Fruit fly (Drosophila melanogaster) whole organism, adult: ENCODE measurements around the gene orb2.

Experiments
- CG11617 ChIP-seq: fragments of 200-800 bp; sonication (Bioruptor generic); optimal IDR thresholded peaks from 2 replicates; lab custom pipeline; 2017; ENCODE audit warnings: mild to moderate bottlenecking, missing biosample characterization, missing genetic modification reagents, missing genetic modification characterization
- CG1620 ChIP-seq: fragments of 200-800 bp; sonication (Bioruptor generic); optimal IDR thresholded peaks from 2 replicates; lab custom pipeline; 2016; ENCODE audit warnings: missing biosample characterization, missing genetic modification characterization
- CG5204 ChIP-seq: fragments of 200-800 bp; sonication (Bioruptor generic); optimal IDR thresholded peaks from 2 replicates; lab custom pipeline; 2016; ENCODE audit warnings: missing biosample characterization, missing genetic modification characterization
- Clk ChIP-seq: fragments of 200-800 bp; sonication (Bioruptor generic); optimal IDR thresholded peaks from 2 replicates; lab custom pipeline; 2017; ENCODE audit warnings: missing biosample characterization, missing genetic modification characterization
- Mnt ChIP-seq: fragments of 200-800 bp; sonication (Bioruptor generic); optimal IDR thresholded peaks from 2 replicates; lab custom pipeline; 2016; ENCODE audit warnings: missing biosample characterization, mild to moderate bottlenecking, missing genetic modification characterization
- bab1 ChIP-seq: fragments of 200-800 bp; sonication (Bioruptor generic); optimal IDR thresholded peaks from 3 replicates; lab custom pipeline; 2019; ENCODE audit warnings: missing biosample characterization, mild to moderate bottlenecking, missing genetic modification characterization, moderate library complexity
- kay ChIP-seq: fragments of 200-800 bp; sonication (Bioruptor generic); peaks from one replicate; lab custom pipeline; 2016; ENCODE audit warnings: missing biosample characterization, missing genetic modification characterization, borderline replicate concordance
- pad ChIP-seq: fragments of 200-800 bp; sonication (Bioruptor generic); optimal IDR thresholded peaks from 3 replicates; lab custom pipeline; 2017; ENCODE audit warnings: missing biosample characterization, missing genetic modification characterization, mild to moderate bottlenecking, moderate library complexity, missing genetic modification reagents
- tj ChIP-seq: fragments of 200-800 bp; sonication (Bioruptor generic); optimal IDR thresholded peaks from 3 replicates; lab custom pipeline; 2017; ENCODE audit warnings: missing biosample characterization, mild to moderate bottlenecking, missing genetic modification characterization, moderate library complexity

DNA sequence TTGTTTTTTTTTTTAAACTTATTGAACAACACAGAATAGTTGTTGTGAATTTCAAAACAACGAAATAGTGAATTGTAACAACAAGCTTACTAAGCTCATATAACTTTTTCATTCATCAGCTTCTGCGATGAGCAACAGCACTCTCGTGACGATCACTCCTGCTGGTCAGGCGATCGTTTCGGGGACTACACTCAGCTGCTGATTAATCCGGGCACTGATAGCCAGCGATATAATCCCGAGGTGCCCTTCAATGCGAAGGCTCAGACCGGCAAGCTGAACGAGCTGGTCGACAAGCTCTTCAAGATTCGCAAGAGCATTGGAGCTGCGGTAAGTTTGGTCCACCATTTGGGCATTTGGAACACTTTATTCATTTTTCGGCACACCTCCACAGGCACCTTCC lies 65.7 kb downstream of the orb2 start, which contains the start of gene CG43169:
- TF ChIP-seq CG11617 (GFP tag; lab: Kevin White, UChicago) (no peak), kay (GFP tag; lab: Kevin White, UChicago) (no peak), CG5204 (no peak), bab1 (GFP tag; lab: Kevin White, UChicago) (no peak), pad (GFP tag; lab: Kevin White, UChicago) (no peak), Mnt (GFP tag; lab: Kevin White, UChicago) (no peak), Clk (no peak), CG1620 (no peak), tj (no peak)
